Worm (Caenorhabditis elegans) whole organism, L2 larva: ENCODE data around the gene gck-1.

Source experiments
- C34F6.9 ChIP-seq: fragments of 150-350 bp; optimal IDR thresholded peaks from 2 replicates; lab custom pipeline; 2014; ENCODE audit warnings: missing biosample characterization, missing genetic modification characterization
- F13H6.1 ChIP-seq: sonication (generic microtip); optimal IDR thresholded peaks from 2 replicates; lab custom pipeline; 2016; ENCODE audit warnings: missing genetic modification characterization, missing compliant biosample characterization
- R02D3.7 ChIP-seq: fragments of 150-350 bp; optimal IDR thresholded peaks from 2 replicates; lab custom pipeline; 2014; ENCODE audit warnings: missing biosample characterization, missing genetic modification characterization
- Y55F3AM.14 ChIP-seq: fragments of 200-800 bp; sonication (Bioruptor generic); optimal IDR thresholded peaks from 2 replicates; lab custom pipeline; 2018; ENCODE audit warnings: mild to moderate bottlenecking, missing genetic modification characterization, missing compliant biosample characterization
- alr-1 ChIP-seq: fragments of 150-350 bp; optimal IDR thresholded peaks from 2 replicates; lab custom pipeline; 2014; ENCODE audit warnings: missing biosample characterization, missing genetic modification characterization
- aly-2 ChIP-seq: fragments of 150-350 bp; optimal IDR thresholded peaks from 2 replicates; lab custom pipeline; 2014; ENCODE audit warnings: missing biosample characterization, missing genetic modification characterization
- ama-1 ChIP-seq: fragments of 150-350 bp; optimal IDR thresholded peaks from 2 replicates; lab custom pipeline; 2018; ENCODE audit warnings: inconsistent platforms
- blmp-1 ChIP-seq: sonication (generic microtip); optimal IDR thresholded peaks from 2 replicates; lab custom pipeline; 2017; ENCODE audit warnings: missing genetic modification characterization, mild to moderate bottlenecking, missing compliant biosample characterization, antibody characterized with exemption, moderate library complexity; ENCODE audit not compliant: insufficient read depth
- ceh-16 ChIP-seq: fragments of 150-350 bp; optimal IDR thresholded peaks from 2 replicates; lab custom pipeline; 2014; ENCODE audit warnings: missing biosample characterization, missing genetic modification characterization
- ceh-82 ChIP-seq: fragments of 150-350 bp; optimal IDR thresholded peaks from 2 replicates; lab custom pipeline; 2014; ENCODE audit warnings: missing biosample characterization, missing genetic modification characterization
- crh-2 ChIP-seq: sonication (generic microtip); optimal IDR thresholded peaks from 2 replicates; lab custom pipeline; 2017; ENCODE audit warnings: missing biosample characterization, missing genetic modification characterization
- fos-1 ChIP-seq: fragments of 150-350 bp; optimal IDR thresholded peaks from 2 replicates; lab custom pipeline; 2014; ENCODE audit warnings: missing biosample characterization, missing genetic modification characterization
- gmeb-1 ChIP-seq: fragments of 150-350 bp; optimal IDR thresholded peaks from 2 replicates; lab custom pipeline; 2014; ENCODE audit warnings: missing biosample characterization, missing genetic modification characterization
- lin-11 ChIP-seq: fragments of 150-350 bp; sonication (generic microtip); optimal IDR thresholded peaks from 2 replicates; lab custom pipeline; 2014; ENCODE audit warnings: missing biosample characterization, missing genetic modification characterization, inconsistent platforms, mixed read lengths
- lin-13 ChIP-seq: fragments of 150-350 bp; optimal IDR thresholded peaks from 2 replicates; lab custom pipeline; 2014; ENCODE audit warnings: missing biosample characterization, missing genetic modification reagents, missing genetic modification characterization
- lsy-2 ChIP-seq, 2 experiments: fragments of 150-350 bp in 1 of 2; sonication (generic microtip) in 1 of 2; optimal IDR thresholded peaks; 2 replicates each; lab custom pipeline; 2014 to 2017; ENCODE audit warnings: missing biosample characterization in 2 of 2, missing genetic modification characterization in 2 of 2
- mab-5 ChIP-seq: fragments of 150-350 bp; optimal IDR thresholded peaks from 2 replicates; lab custom pipeline; 2014; ENCODE audit warnings: missing biosample characterization, missing genetic modification characterization
- mbf-1 ChIP-seq: sonication (generic microtip); optimal IDR thresholded peaks from 2 replicates; lab custom pipeline; 2017; ENCODE audit warnings: missing biosample characterization, missing genetic modification characterization
- mdl-1 ChIP-seq, 2 experiments: fragments of 150-350 bp in 1 of 2; sonication (generic microtip) in 1 of 2; optimal IDR thresholded peaks; 2 replicates each; lab custom pipeline; 2017; ENCODE audit warnings: missing biosample characterization in 2 of 2, missing genetic modification characterization in 2 of 2
- nhr-10 ChIP-seq: sonication (generic microtip); optimal IDR thresholded peaks from 2 replicates; lab custom pipeline; 2017; ENCODE audit warnings: missing biosample characterization, missing genetic modification characterization
- nhr-11 ChIP-seq: fragments of 150-350 bp; optimal IDR thresholded peaks from 2 replicates; lab custom pipeline; 2014; ENCODE audit warnings: missing biosample characterization, missing genetic modification characterization
- nhr-12 ChIP-seq: fragments of 150-350 bp; optimal IDR thresholded peaks from 2 replicates; lab custom pipeline; 2014; ENCODE audit warnings: missing biosample characterization, missing genetic modification characterization
- nhr-129 ChIP-seq: fragments of 150-350 bp; optimal IDR thresholded peaks from 2 replicates; lab custom pipeline; 2014; ENCODE audit warnings: missing biosample characterization, missing genetic modification characterization
- nhr-21 ChIP-seq: fragments of 150-350 bp; optimal IDR thresholded peaks from 2 replicates; lab custom pipeline; 2014; ENCODE audit warnings: missing biosample characterization, missing genetic modification characterization
- nhr-23 ChIP-seq: fragments of 150-350 bp; optimal IDR thresholded peaks from 2 replicates; lab custom pipeline; 2014; ENCODE audit warnings: missing biosample characterization, missing genetic modification reagents, missing genetic modification characterization
- nhr-237 ChIP-seq: fragments of 150-350 bp; optimal IDR thresholded peaks from 2 replicates; lab custom pipeline; 2014; ENCODE audit warnings: missing biosample characterization, missing genetic modification characterization
- nhr-25 ChIP-seq: fragments of 150-350 bp; sonication (generic microtip); optimal IDR thresholded peaks from 3 replicates; lab custom pipeline; 2014; ENCODE audit warnings: missing biosample characterization, missing genetic modification characterization
- nhr-6 ChIP-seq: fragments of 150-350 bp; optimal IDR thresholded peaks from 2 replicates; lab custom pipeline; 2014; ENCODE audit warnings: missing biosample characterization, missing genetic modification characterization
- peb-1 ChIP-seq: fragments of 150-350 bp; optimal IDR thresholded peaks from 2 replicates; lab custom pipeline; 2014; ENCODE audit warnings: missing biosample characterization, missing genetic modification characterization
- sem-4 ChIP-seq: fragments of 150-350 bp; optimal IDR thresholded peaks from 2 replicates; lab custom pipeline; 2014; ENCODE audit warnings: missing biosample characterization, missing genetic modification reagents, missing genetic modification characterization
- skn-1 ChIP-seq: sonication (generic microtip); optimal IDR thresholded peaks from 2 replicates; lab custom pipeline; 2017; ENCODE audit warnings: missing biosample characterization, missing genetic modification characterization
- sma-3 ChIP-seq: sonication (generic microtip); optimal IDR thresholded peaks from 2 replicates; lab custom pipeline; 2016; ENCODE audit warnings: missing genetic modification reagents, missing genetic modification characterization, missing compliant biosample characterization
- sma-9 ChIP-seq, 2 experiments: fragments of 150-350 bp in 1 of 2; sonication (generic microtip) in 1 of 2; optimal IDR thresholded peaks; 2 replicates each; lab custom pipeline; 2014 to 2016; ENCODE audit warnings: missing genetic modification characterization in 2 of 2, mild to moderate bottlenecking in 1 of 2, missing biosample characterization in 1 of 2, missing compliant biosample characterization in 1 of 2, missing genetic modification reagents in 1 of 2, moderate library complexity in 1 of 2
- unc-39 ChIP-seq: fragments of 150-350 bp; optimal IDR thresholded peaks from 2 replicates; lab custom pipeline; 2014; ENCODE audit warnings: missing biosample characterization, missing genetic modification characterization
- unc-55 ChIP-seq: fragments of 150-350 bp; sonication (generic microtip); optimal IDR thresholded peaks from 3 replicates; lab custom pipeline; 2014; ENCODE audit warnings: missing biosample characterization, missing genetic modification reagents, missing genetic modification characterization
- unc-62 ChIP-seq: fragments of 150-350 bp; optimal IDR thresholded peaks from 2 replicates; lab custom pipeline; 2014; ENCODE audit warnings: missing biosample characterization, missing genetic modification reagents, missing genetic modification characterization
- zag-1 ChIP-seq: fragments of 150-350 bp; optimal IDR thresholded peaks from 2 replicates; lab custom pipeline; 2014; ENCODE audit warnings: missing biosample characterization, missing genetic modification characterization
- ztf-1 ChIP-seq: fragments of 200-800 bp; sonication (Bioruptor generic); conservative IDR thresholded peaks from 2 replicates; pipeline ENCODE4 v1.3.6; 2022; ENCODE audit warnings: missing genetic modification characterization, missing compliant biosample characterization
- ztf-4 ChIP-seq: fragments of 150-350 bp; optimal IDR thresholded peaks from 2 replicates; lab custom pipeline; 2014; ENCODE audit warnings: missing biosample characterization, missing genetic modification characterization

gck-1 gene

ce11 chrV:8937476-8938249, 9.9 kb upstream of the gck-1 start:
- TF ChIP-seq ama-1, result peak; percentile 75
- TF ChIP-seq Y55F3AM.14 (GFP tag; lab: Kevin White, UChicago), result no peak
- TF ChIP-seq, all 48 proteins: peak for 1

- peak; percentile 11 for TF ChIP-seq ama-1
- no peak for TF ChIP-seq lsy-2 (tag; optimal IDR thresholded peaks at IDR 0.05; lab: Kevin White, UChicago)
- TF ChIP-seq skn-1 (tag; lab: Kevin White, UChicago), result no peak
Observed at ce11 chrV:8938445-8938844, 9.2 kb upstream of the gck-1 start.

- TF ChIP-seq sma-3 (GFP tag; lab: Kevin White, UChicago) (no peak), unc-62 (GFP tag; lab: Kevin White, UChicago) (no peak), mbf-1 (tag; lab: Kevin White, UChicago) (no peak), sma-9 (GFP tag; optimal IDR thresholded peaks at IDR 0.05; lab: Kevin White, UChicago) (no peak), sma-9 (tag; optimal IDR thresholded peaks at IDR 0.05; lab: Kevin White, UChicago) (no peak), fos-1 (tag; lab: Kevin White, UChicago) (no peak), alr-1 (tag; lab: Kevin White, UChicago) (no peak), zag-1 (tag; lab: Kevin White, UChicago) (no peak), ceh-16 (tag; lab: Kevin White, UChicago) (no peak), nhr-6 (tag; lab: Kevin White, UChicago) (no peak), R02D3.7 (no peak), nhr-12 (tag; lab: Kevin White, UChicago) (no peak), blmp-1 (no peak), nhr-23 (tag; lab: Kevin White, UChicago) (no peak), sem-4 (tag; lab: Kevin White, UChicago) (no peak), nhr-11 (tag; lab: Kevin White, UChicago) (no peak), nhr-21 (tag; lab: Kevin White, UChicago) (no peak), ceh-82 (tag; lab: Kevin White, UChicago) (no peak)
Observed at ce11 chrV:8938943-8939342, 8.7 kb upstream of the gck-1 start.

DNA sequence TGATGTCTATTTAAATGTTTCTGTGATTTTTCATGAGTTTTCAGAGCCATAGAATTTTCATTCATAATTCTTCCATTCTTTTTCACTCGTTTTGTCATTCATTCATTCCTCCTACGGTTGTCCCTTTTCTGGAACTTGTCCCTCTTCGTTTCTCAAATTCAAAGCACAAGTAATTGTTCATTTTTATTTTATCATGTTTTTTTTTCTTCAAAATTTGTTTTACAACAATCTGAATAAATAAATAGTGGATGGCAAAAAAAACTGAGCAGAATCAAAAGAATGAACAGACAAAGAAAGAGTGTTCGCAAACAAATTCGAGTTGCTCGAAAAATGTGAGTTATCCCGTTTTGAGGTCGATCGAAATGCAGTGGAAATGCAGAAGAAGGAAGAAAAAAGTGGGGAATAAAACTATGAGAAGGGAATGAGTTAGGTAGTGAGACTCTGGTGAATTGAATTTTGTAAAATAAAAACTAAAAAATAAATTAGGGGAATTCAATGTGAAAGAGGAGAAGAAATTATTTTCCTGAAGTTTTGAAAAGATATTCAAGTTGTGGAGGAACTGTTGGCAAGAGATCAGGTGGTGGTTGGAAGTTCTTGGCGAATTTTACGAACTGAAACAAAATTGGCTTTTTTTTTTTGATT, 8.1 kb upstream of the gck-1 start:
- TF ChIP-seq nhr-25 (tag; lab: Kevin White, UChicago) (no peak), lsy-2 (tag; optimal IDR thresholded peaks at IDR 0.05; lab: Kevin White, UChicago) (peak in 1 of 2 experiments; percentile 43), sma-3 (GFP tag; lab: Kevin White, UChicago) (peak; percentile 49), skn-1 (tag; lab: Kevin White, UChicago) (no peak), R02D3.7 (no peak), mab-5 (no peak), unc-55 (GFP tag; lab: Kevin White, UChicago) (no peak), ztf-1 (GFP tag; lab: Robert Waterston, UW) (no peak), ama-1 (peak; percentile 97), ztf-4 (tag; lab: Kevin White, UChicago) (peak; percentile 85), lin-11 (no peak), sma-9 (GFP tag; optimal IDR thresholded peaks at IDR 0.05; lab: Kevin White, UChicago) (no peak), sma-9 (tag; optimal IDR thresholded peaks at IDR 0.05; lab: Kevin White, UChicago) (no peak), fos-1 (tag; lab: Kevin White, UChicago) (no peak), ceh-82 (tag; lab: Kevin White, UChicago) (no peak), mdl-1 (tag; optimal IDR thresholded peaks at IDR 0.05; lab: Kevin White, UChicago) (no peak), peb-1 (tag; lab: Kevin White, UChicago) (no peak), blmp-1 (no peak), gmeb-1 (tag; lab: Kevin White, UChicago) (no peak), alr-1 (tag; lab: Kevin White, UChicago) (no peak), zag-1 (tag; lab: Kevin White, UChicago) (no peak), unc-39 (tag; lab: Kevin White, UChicago) (no peak), aly-2 (tag; lab: Kevin White, UChicago) (no peak), crh-2 (tag; lab: Kevin White, UChicago) (peak; percentile 58), nhr-237 (tag; lab: Kevin White, UChicago) (no peak), lin-13 (peak; percentile 26), F13H6.1 (tag; lab: Kevin White, UChicago) (peak; percentile 33), nhr-6 (tag; lab: Kevin White, UChicago) (no peak), nhr-10 (tag; lab: Kevin White, UChicago) (no peak), nhr-129 (tag; lab: Kevin White, UChicago) (peak; percentile 1), C34F6.9 (tag; lab: Kevin White, UChicago) (peak; percentile 23)
